Worm (Caenorhabditis elegans): ENCODE results near the gene Y75B7B.1.

Gene Y75B7B.1

ce11 chrV:1270611-1271010 lies at the start of gene Y75B7B.1:
Gene Y75B7B.1 (plus strand): TSS chrV:1270911.
- TF ChIP-seq lin-39 (tag; optimal IDR thresholded peaks at IDR 0.05), result no peak
- TF ChIP-seq sea-2 (GFP tag; optimal IDR thresholded peaks at IDR 0.05), result no peak
- TF ChIP-seq egl-5 (tag; optimal IDR thresholded peaks at IDR 0.05), result no peak
- TF ChIP-seq aly-2 (tag; optimal IDR thresholded peaks at IDR 0.05), result no peak
- no peak for TF ChIP-seq mml-1 (tag; optimal IDR thresholded peaks at IDR 0.05)
- no peak for TF ChIP-seq fkh-10 (GFP tag; optimal IDR thresholded peaks at IDR 0.05)
- no peak for TF ChIP-seq daf-12 (tag; optimal IDR thresholded peaks at IDR 0.05)
- no peak for TF ChIP-seq nhr-77 (tag; optimal IDR thresholded peaks at IDR 0.05)
- no peak for TF ChIP-seq unc-39 (tag; optimal IDR thresholded peaks at IDR 0.05)
- no peak for TF ChIP-seq ztf-4 (tag; optimal IDR thresholded peaks at IDR 0.05)
- TF ChIP-seq hmg-11 (tag; optimal IDR thresholded peaks at IDR 0.05), result no peak
- TF ChIP-seq zag-1 (tag; optimal IDR thresholded peaks at IDR 0.05), result no peak

ce11 chrV:1223559-1223958 lies 47.2 kb upstream of the Y75B7B.1 start:
- TF ChIP-seq nhr-12 (tag; optimal IDR thresholded peaks at IDR 0.05) (no peak), nhr-11 (tag; optimal IDR thresholded peaks at IDR 0.05) (no peak), ama-1 (optimal IDR thresholded peaks at IDR 0.05) (no peak), egl-5 (tag; optimal IDR thresholded peaks at IDR 0.05) (no peak), elt-3 (tag; optimal IDR thresholded peaks at IDR 0.05) (no peak), nhr-77 (tag; optimal IDR thresholded peaks at IDR 0.05) (no peak), ztf-4 (tag; optimal IDR thresholded peaks at IDR 0.05) (no peak), mml-1 (tag; optimal IDR thresholded peaks at IDR 0.05) (no peak), daf-12 (tag; optimal IDR thresholded peaks at IDR 0.05) (no peak), fkh-2 (tag; optimal IDR thresholded peaks at IDR 0.05) (no peak), elt-2 (tag; optimal IDR thresholded peaks at IDR 0.05) (no peak), nfya-1 (tag; optimal IDR thresholded peaks at IDR 0.05; ENCODE audit: insufficient read depth) (no peak)

- TF ChIP-seq mdl-1 (tag; optimal IDR thresholded peaks at IDR 0.05) (no peak), nhr-28 (tag; optimal IDR thresholded peaks at IDR 0.05) (no peak), hmg-11 (tag; optimal IDR thresholded peaks at IDR 0.05) (no peak), jun-1 (tag; optimal IDR thresholded peaks at IDR 0.05) (no peak), lin-39 (tag; optimal IDR thresholded peaks at IDR 0.05) (no peak), tbx-2 (tag; optimal IDR thresholded peaks at IDR 0.05) (no peak), pha-4 (tag; optimal IDR thresholded peaks at IDR 0.05) (no peak), daf-12 (tag; optimal IDR thresholded peaks at IDR 0.05) (no peak), R02D3.7 (tag; optimal IDR thresholded peaks at IDR 0.05) (no peak), unc-62 (GFP tag; optimal IDR thresholded peaks at IDR 0.05) (no peak), nhr-25 (tag; optimal IDR thresholded peaks at IDR 0.05) (no peak), fos-1 (tag; optimal IDR thresholded peaks at IDR 0.05) (no peak), snpc-4 (tag; optimal IDR thresholded peaks at IDR 0.05) (no peak), ZK546.5 (tag; optimal IDR thresholded peaks at IDR 0.05) (no peak), sea-2 (GFP tag; optimal IDR thresholded peaks at IDR 0.05) (no peak), eor-1 (tag; optimal IDR thresholded peaks at IDR 0.05) (no peak), nhr-76 (tag; optimal IDR thresholded peaks at IDR 0.05) (no peak), unc-39 (tag; optimal IDR thresholded peaks at IDR 0.05) (no peak), nhr-77 (tag; optimal IDR thresholded peaks at IDR 0.05) (no peak)
Observed at ce11 chrV:1226239-1226638, 44.5 kb upstream of the Y75B7B.1 start.

ce11 chrV:1227756-1228665 lies 42.7 kb upstream of the Y75B7B.1 start:
- TF ChIP-seq lin-39 (tag; optimal IDR thresholded peaks at IDR 0.05) (peak; percentile 79), ceh-16 (tag; optimal IDR thresholded peaks at IDR 0.05) (no peak), fos-1 (tag; optimal IDR thresholded peaks at IDR 0.05) (no peak), snpc-4 (tag; optimal IDR thresholded peaks at IDR 0.05) (no peak), R02D3.7 (tag; optimal IDR thresholded peaks at IDR 0.05) (no peak), elt-3 (tag; optimal IDR thresholded peaks at IDR 0.05) (no peak)

Measured in whole organism, L3 larva.